Worm (Caenorhabditis elegans) whole organism, L1 larva: ENCODE measurements around the gene C12D5.10.

ENCODE experiments used
- C04F5.9 ChIP-seq: sonication (generic microtip); optimal IDR thresholded peaks from 2 replicates; lab custom pipeline; 2016; ENCODE audit warnings: missing genetic modification characterization, missing compliant biosample characterization
- C16A3.4 ChIP-seq: fragments of 150-350 bp; optimal IDR thresholded peaks from 2 replicates; lab custom pipeline; 2014; ENCODE audit warnings: missing biosample characterization, missing genetic modification characterization
- F16B12.6 ChIP-seq: fragments of 150-350 bp; optimal IDR thresholded peaks from 2 replicates; lab custom pipeline; 2014; ENCODE audit warnings: missing biosample characterization, missing genetic modification characterization
- alr-1 ChIP-seq: fragments of 200-800 bp; sonication (Bioruptor generic); optimal IDR thresholded peaks from 2 replicates; lab custom pipeline; 2018; ENCODE audit warnings: borderline replicate concordance, mild to moderate bottlenecking, missing genetic modification characterization, missing compliant biosample characterization
- blmp-1 ChIP-seq: fragments of 150-350 bp; optimal IDR thresholded peaks from 2 replicates; lab custom pipeline; 2014; ENCODE audit warnings: missing biosample characterization, missing genetic modification characterization
- ceh-63 ChIP-seq: fragments of 200-800 bp; sonication (Bioruptor generic); optimal IDR thresholded peaks from 2 replicates; lab custom pipeline; 2018; ENCODE audit warnings: mild to moderate bottlenecking, missing genetic modification characterization, missing compliant biosample characterization
- ceh-88 ChIP-seq: fragments of 200-800 bp; sonication (Bioruptor generic); IDR thresholded peaks from 2 replicates; pipeline ENCODE4 v1.3.6; 2022; ENCODE audit warnings: missing genetic modification characterization, missing compliant biosample characterization
- efl-1 ChIP-seq, 4 experiments: fragments of 150-350 bp; optimal IDR thresholded peaks in 3 of 4; peaks in 1 of 4; 1 replicate in 1 of 4; 2 replicates in 3 of 4; lab custom pipeline; 2014; ENCODE audit warnings: missing biosample characterization in 2 of 4, missing genetic modification characterization in 2 of 4, missing genetic modification reagents in 2 of 4
- efl-3 ChIP-seq: fragments of 200-800 bp; sonication (Bioruptor generic); optimal IDR thresholded peaks from 2 replicates; lab custom pipeline; 2018; ENCODE audit warnings: mild to moderate bottlenecking, missing genetic modification characterization, missing compliant biosample characterization
- egl-27 ChIP-seq, 2 experiments: fragments of 150-350 bp in 1 of 2; sonication (generic microtip); optimal IDR thresholded peaks; 3 replicates each; lab custom pipeline; 2017 to 2018; ENCODE audit warnings: missing biosample characterization in 2 of 2, missing genetic modification characterization in 2 of 2, missing genetic modification reagents in 2 of 2
- elt-2 ChIP-seq: sonication (generic microtip); optimal IDR thresholded peaks from 2 replicates; lab custom pipeline; 2016; ENCODE audit warnings: missing genetic modification characterization, mild to moderate bottlenecking, inconsistent platforms, missing compliant biosample characterization, missing genetic modification reagents
- fkh-10 ChIP-seq: sonication (generic microtip); optimal IDR thresholded peaks from 2 replicates; lab custom pipeline; 2017; ENCODE audit warnings: missing biosample characterization, missing genetic modification reagents, missing genetic modification characterization
- fkh-8 ChIP-seq: sonication (generic microtip); optimal IDR thresholded peaks from 2 replicates; lab custom pipeline; 2016; ENCODE audit warnings: mild to moderate bottlenecking, missing genetic modification characterization, missing compliant biosample characterization
- grh-1 ChIP-seq: fragments of 200-800 bp; sonication (Bioruptor generic); IDR thresholded peaks from 2 replicates; pipeline ENCODE4 v1.3.6; 2022; ENCODE audit warnings: missing genetic modification reagents, missing genetic modification characterization, missing compliant biosample characterization
- hlh-17 ChIP-seq: fragments of 200-800 bp; sonication (Bioruptor generic); optimal IDR thresholded peaks from 2 replicates; lab custom pipeline; 2018; ENCODE audit warnings: missing genetic modification characterization, mild to moderate bottlenecking, missing compliant biosample characterization, moderate library complexity, borderline replicate concordance
- hpl-2 ChIP-seq: fragments of 150-350 bp; optimal IDR thresholded peaks from 2 replicates; lab custom pipeline; 2014; ENCODE audit warnings: missing biosample characterization, missing genetic modification reagents, missing genetic modification characterization
- lin-14 ChIP-seq: fragments of 200-800 bp; sonication (Bioruptor generic); optimal IDR thresholded peaks from 2 replicates; lab custom pipeline; 2018; ENCODE audit warnings: mild to moderate bottlenecking, missing genetic modification characterization, moderate library complexity, missing compliant biosample characterization
- mab-9 ChIP-seq: fragments of 200-800 bp; sonication (Bioruptor generic); IDR thresholded peaks from 2 replicates; pipeline ENCODE4 v1.3.6; 2022; ENCODE audit warnings: missing genetic modification reagents, missing genetic modification characterization, missing compliant biosample characterization
- mep-1 ChIP-seq: fragments of 150-350 bp; optimal IDR thresholded peaks from 2 replicates; lab custom pipeline; 2014; ENCODE audit warnings: missing biosample characterization, missing genetic modification characterization
- nhr-19 ChIP-seq: fragments of 200-800 bp; sonication (Bioruptor generic); conservative IDR thresholded peaks from 2 replicates; pipeline ENCODE4 v1.3.6; 2022; ENCODE audit warnings: missing genetic modification characterization, missing compliant biosample characterization
- nhr-20 ChIP-seq: sonication (generic microtip); optimal IDR thresholded peaks from 2 replicates; lab custom pipeline; 2016; ENCODE audit warnings: mild to moderate bottlenecking, missing genetic modification characterization, missing compliant biosample characterization
- nhr-47 ChIP-seq: sonication (generic microtip); optimal IDR thresholded peaks from 2 replicates; lab custom pipeline; 2016; ENCODE audit warnings: mild to moderate bottlenecking, missing genetic modification characterization, moderate library complexity, missing compliant biosample characterization
- nhr-77 ChIP-seq: fragments of 150-350 bp; optimal IDR thresholded peaks from 2 replicates; lab custom pipeline; 2014; ENCODE audit warnings: missing biosample characterization, missing genetic modification characterization
- nhr-85 ChIP-seq: sonication (generic microtip); peaks from one replicate; lab custom pipeline; 2016; ENCODE audit warnings: missing genetic modification characterization, inconsistent platforms, missing compliant biosample characterization
- nhr-90 ChIP-seq: sonication (generic microtip); optimal IDR thresholded peaks from 2 replicates; lab custom pipeline; 2016; ENCODE audit warnings: mild to moderate bottlenecking, missing genetic modification characterization, missing compliant biosample characterization; ENCODE audit not compliant: poor library complexity
- rnt-1 ChIP-seq: sonication (generic microtip); optimal IDR thresholded peaks from 2 replicates; lab custom pipeline; 2016; ENCODE audit warnings: mild to moderate bottlenecking, missing genetic modification characterization, moderate library complexity, missing compliant biosample characterization
- skn-1 ChIP-seq: fragments of 150-350 bp; optimal IDR thresholded peaks from 2 replicates; lab custom pipeline; 2014; ENCODE audit warnings: missing biosample characterization, missing genetic modification characterization
- snpc-4 ChIP-seq: fragments of 150-350 bp; optimal IDR thresholded peaks from 2 replicates; lab custom pipeline; 2014; ENCODE audit warnings: missing biosample characterization, missing genetic modification characterization
- sox-4 ChIP-seq: sonication (generic microtip); optimal IDR thresholded peaks from 2 replicates; lab custom pipeline; 2016; ENCODE audit warnings: missing genetic modification characterization, missing compliant biosample characterization
- sptf-1 ChIP-seq: fragments of 150-350 bp; optimal IDR thresholded peaks from 2 replicates; lab custom pipeline; 2014; ENCODE audit warnings: missing biosample characterization, missing genetic modification characterization
- sup-37 ChIP-seq: fragments of 200-800 bp; sonication (Bioruptor generic); optimal IDR thresholded peaks from 2 replicates; lab custom pipeline; 2018; ENCODE audit warnings: mild to moderate bottlenecking, missing genetic modification characterization, missing compliant biosample characterization
- swsn-7 ChIP-seq: sonication (generic microtip); optimal IDR thresholded peaks from 2 replicates; lab custom pipeline; 2016; ENCODE audit warnings: missing genetic modification characterization, missing compliant biosample characterization
- unc-62 ChIP-seq: fragments of 150-350 bp; optimal IDR thresholded peaks from 2 replicates; lab custom pipeline; 2014; ENCODE audit warnings: missing biosample characterization, missing genetic modification reagents, missing genetic modification characterization
- ztf-11 ChIP-seq, 2 experiments: sonication (generic microtip); optimal IDR thresholded peaks; 2 replicates each; lab custom pipeline; 2016 to 2017; ENCODE audit warnings: missing genetic modification characterization in 2 of 2, missing biosample characterization in 1 of 2, missing compliant biosample characterization in 1 of 2

C12D5.10 gene

ce11 chrV:7675904-7676303 is 17.4 kb downstream of the C12D5.10 start, which contains the start of gene C12D5.3:
C12D5.3 (plus strand) TSS chrV:7676204.
- TF ChIP-seq hlh-17 (GFP tag; lab: Kevin White, UChicago) (no peak), alr-1 (tag; lab: Kevin White, UChicago) (no peak), C16A3.4 (tag; lab: Kevin White, UChicago) (no peak), ceh-88 (GFP tag; lab: Robert Waterston, UW) (no peak), rnt-1 (tag; lab: Kevin White, UChicago) (no peak), fkh-10 (GFP tag; lab: Kevin White, UChicago) (no peak), nhr-85 (tag; lab: Kevin White, UChicago) (no peak), sox-4 (no peak), nhr-19 (GFP tag; lab: Robert Waterston, UW) (no peak)

- no peak for TF ChIP-seq fkh-10 (GFP tag; lab: Kevin White, UChicago)
- no peak for TF ChIP-seq sptf-1 (tag; lab: Kevin White, UChicago)
- no peak for TF ChIP-seq hpl-2
- no peak for TF ChIP-seq unc-62
- TF ChIP-seq nhr-85 (tag; lab: Kevin White, UChicago), result no peak
- TF ChIP-seq grh-1 (GFP tag; lab: Robert Waterston, UW), result no peak
- no peak for TF ChIP-seq nhr-47 (tag; lab: Kevin White, UChicago)
- TF ChIP-seq ceh-63 (GFP tag; lab: Kevin White, UChicago), result no peak
- TF ChIP-seq efl-3, result no peak
Observed at ce11 chrV:7672258-7672657, 21.0 kb downstream of the C12D5.10 start, which contains the start of gene C12D5.4. C12D5.4 (plus strand) TSS chrV:7672558.

DNA sequence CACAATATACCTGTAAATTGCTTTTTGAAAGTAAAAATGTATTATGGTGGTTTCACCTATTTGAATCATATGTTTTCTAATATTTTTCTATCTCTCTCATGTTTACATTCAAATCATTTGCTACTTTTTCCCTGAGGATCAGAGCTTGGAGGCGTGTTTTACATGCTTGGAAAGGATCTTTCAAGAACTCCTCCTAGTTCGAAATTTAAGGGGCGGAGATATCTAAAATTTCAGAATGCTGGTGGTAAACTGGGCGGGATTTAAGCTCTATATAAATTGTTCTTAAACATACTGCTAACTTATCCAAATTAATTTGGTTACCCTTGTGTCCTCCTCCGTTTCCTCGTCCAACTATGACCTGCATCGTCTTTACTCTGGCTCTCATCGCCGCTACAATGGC is 25.4 kb downstream of the C12D5.10 start, which contains the start of gene C12D5.5:
Gene C12D5.5 (plus strand): TSS at position 301 of the 400 bp plus-strand sequence.
- TF ChIP-seq fkh-8 (tag; lab: Kevin White, UChicago) (no peak), ceh-88 (GFP tag; lab: Robert Waterston, UW) (no peak), unc-62 (no peak), mep-1 (tag; lab: Kevin White, UChicago) (no peak), mab-9 (GFP tag; lab: Robert Waterston, UW) (no peak), lin-14 (GFP tag; lab: Kevin White, UChicago) (no peak), snpc-4 (no peak), grh-1 (GFP tag; lab: Robert Waterston, UW) (no peak), skn-1 (tag; lab: Kevin White, UChicago) (no peak), egl-27 (tag; optimal IDR thresholded peaks at IDR 0.05; lab: Kevin White, UChicago) (no peak), efl-1 (optimal IDR thresholded peaks at IDR 0.05; lab: Kevin White, UChicago) (no peak), efl-1 (GFP tag; optimal IDR thresholded peaks at IDR 0.05 in 1 of 2; lab: Kevin White, UChicago) (no peak), alr-1 (tag; lab: Kevin White, UChicago) (no peak), blmp-1 (tag; lab: Kevin White, UChicago) (no peak), sox-4 (no peak), C04F5.9 (tag; lab: Kevin White, UChicago) (no peak), sup-37 (no peak), sptf-1 (tag; lab: Kevin White, UChicago) (no peak), ztf-11 (tag; optimal IDR thresholded peaks at IDR 0.05; lab: Kevin White, UChicago) (no peak)

- TF ChIP-seq F16B12.6 (tag; lab: Kevin White, UChicago) (no peak), nhr-85 (tag; lab: Kevin White, UChicago) (peak; percentile 10)
Observed at ce11 chrV:7653567-7653966, 39.7 kb downstream of the C12D5.10 start, which contains the start of gene srh-200. srh-200 (minus strand) TSS chrV:7653667.

- TF ChIP-seq elt-2, result no peak
- TF ChIP-seq nhr-20, result no peak
- TF ChIP-seq sptf-1 (tag; lab: Kevin White, UChicago), result no peak
- TF ChIP-seq nhr-77, result no peak
- no peak for TF ChIP-seq hpl-2
- TF ChIP-seq F16B12.6 (tag; lab: Kevin White, UChicago), result no peak
- no peak for TF ChIP-seq unc-62
- TF ChIP-seq nhr-90, result no peak
- TF ChIP-seq fkh-8 (tag; lab: Kevin White, UChicago), result no peak
- TF ChIP-seq efl-3, result no peak
- TF ChIP-seq swsn-7, result no peak
Observed at ce11 chrV:7651757-7652156, 41.5 kb downstream of the C12D5.10 start, which contains the start of gene srh-234. srh-234 (minus strand) TSS chrV:7651857.
